Fruit fly (Drosophila melanogaster) whole organism, embryonic: Measurements from ENCODE around the gene CG6689.

Experiments used
- Aef1 ChIP-seq: fragments of 200-800 bp; sonication (Bioruptor generic); IDR thresholded peaks from 3 replicates; pipeline ENCODE4 v1.3.6; 2022; ENCODE audit warnings: missing biosample characterization, missing genetic modification characterization
- Asciz ChIP-seq: fragments of 200-800 bp; sonication (Bioruptor generic); optimal IDR thresholded peaks from 2 replicates; lab custom pipeline; 2017; ENCODE audit warnings: missing biosample characterization, mild to moderate bottlenecking, missing genetic modification characterization, missing genetic modification reagents
- B-H1 ChIP-seq: fragments of 200-800 bp; sonication (Bioruptor generic); IDR thresholded peaks from 3 replicates; pipeline ENCODE4 v1.3.6; 2022; ENCODE audit warnings: missing biosample characterization, missing genetic modification characterization
- B-H2 ChIP-seq: fragments of 200-800 bp; sonication (Bioruptor generic); optimal IDR thresholded peaks from 2 replicates; lab custom pipeline; 2018; ENCODE audit warnings: missing biosample characterization, mild to moderate bottlenecking, missing genetic modification characterization
- Blimp-1 ChIP-seq: fragments of 200-800 bp; sonication (Bioruptor generic); optimal IDR thresholded peaks from 3 replicates; lab custom pipeline; 2018; ENCODE audit warnings: missing biosample characterization, missing genetic modification characterization, mild to moderate bottlenecking, moderate library complexity, missing genetic modification reagents
- CG10147 ChIP-seq: fragments of 200-800 bp; sonication (Bioruptor generic); optimal IDR thresholded peaks from 2 replicates; lab custom pipeline; 2019; ENCODE audit warnings: missing biosample characterization, mild to moderate bottlenecking, missing genetic modification characterization, moderate library complexity
- CG11456 ChIP-seq: fragments of 200-800 bp; sonication (Bioruptor generic); IDR thresholded peaks from 3 replicates; pipeline ENCODE4 v1.3.6; 2022; ENCODE audit warnings: missing biosample characterization, missing genetic modification characterization
- CG12236 ChIP-seq: fragments of 200-800 bp; sonication (Bioruptor generic); optimal IDR thresholded peaks from 2 replicates; lab custom pipeline; 2016; ENCODE audit warnings: missing biosample characterization, missing genetic modification characterization
- CG15696 ChIP-seq: fragments of 200-800 bp; sonication (Bioruptor generic); optimal IDR thresholded peaks from 2 replicates; lab custom pipeline; 2019; ENCODE audit warnings: missing biosample characterization, mild to moderate bottlenecking, missing genetic modification characterization, moderate library complexity
- CG1647 ChIP-seq: fragments of 200-800 bp; sonication (Bioruptor generic); optimal IDR thresholded peaks from 3 replicates; lab custom pipeline; 2016; ENCODE audit warnings: missing biosample characterization, missing genetic modification characterization
- CG17328 ChIP-seq: fragments of 200-800 bp; sonication (Bioruptor generic); IDR thresholded peaks from 2 replicates; pipeline ENCODE4 v1.3.6; 2022; ENCODE audit warnings: missing biosample characterization, missing genetic modification characterization
- CG17359 ChIP-seq: fragments of 200-800 bp; sonication (Bioruptor generic); optimal IDR thresholded peaks from 3 replicates; lab custom pipeline; 2018; ENCODE audit warnings: missing biosample characterization, mild to moderate bottlenecking, missing genetic modification characterization, moderate library complexity
- CG2120 ChIP-seq: fragments of 200-800 bp; sonication (Bioruptor generic); optimal IDR thresholded peaks from 3 replicates; lab custom pipeline; 2016; ENCODE audit warnings: missing biosample characterization, missing genetic modification characterization
- CG2129 ChIP-seq: fragments of 200-800 bp; sonication (Bioruptor generic); IDR thresholded peaks from 2 replicates; pipeline ENCODE4 v1.3.6; 2022; ENCODE audit warnings: missing biosample characterization, missing genetic modification characterization; ENCODE audit not compliant: partially characterized antibody
- CG2199 ChIP-seq: fragments of 200-800 bp; sonication (Bioruptor generic); IDR thresholded peaks from 3 replicates; pipeline ENCODE4 v1.3.6; 2022; ENCODE audit warnings: missing biosample characterization, missing genetic modification characterization
- CG30431 ChIP-seq: fragments of 200-800 bp; sonication (Bioruptor generic); optimal IDR thresholded peaks from 2 replicates; lab custom pipeline; 2017; ENCODE audit warnings: missing biosample characterization, missing genetic modification characterization
- CG31365 ChIP-seq: fragments of 200-800 bp; sonication (Bioruptor generic); optimal IDR thresholded peaks from 2 replicates; lab custom pipeline; 2018; ENCODE audit warnings: missing biosample characterization, mild to moderate bottlenecking, missing genetic modification characterization
- CG32772 ChIP-seq: fragments of 200-800 bp; sonication (Bioruptor generic); IDR thresholded peaks from 2 replicates; pipeline ENCODE4 v1.3.6; 2022; ENCODE audit warnings: missing biosample characterization, missing genetic modification characterization
- CG34376 ChIP-seq: fragments of 200-800 bp; sonication (Bioruptor generic); optimal IDR thresholded peaks from 2 replicates; lab custom pipeline; 2018; ENCODE audit warnings: missing biosample characterization, mild to moderate bottlenecking, missing genetic modification characterization
- CG3838 ChIP-seq: fragments of 200-800 bp; sonication (Bioruptor generic); optimal IDR thresholded peaks from 3 replicates; lab custom pipeline; 2016; ENCODE audit warnings: missing biosample characterization, missing genetic modification characterization
- CG4854 ChIP-seq: fragments of 200-800 bp; sonication (Bioruptor generic); optimal IDR thresholded peaks from 2 replicates; lab custom pipeline; 2016; ENCODE audit warnings: missing biosample characterization, missing genetic modification characterization, inconsistent platforms
- CG8089 ChIP-seq: fragments of 200-800 bp; sonication (Bioruptor generic); optimal IDR thresholded peaks from 3 replicates; lab custom pipeline; 2016; ENCODE audit warnings: missing biosample characterization, missing genetic modification characterization
- CG8388 ChIP-seq: fragments of 200-800 bp; sonication (Bioruptor generic); optimal IDR thresholded peaks from 2 replicates; lab custom pipeline; 2019; ENCODE audit warnings: missing biosample characterization, mild to moderate bottlenecking, missing genetic modification characterization, moderate library complexity
- Dip3 ChIP-seq: fragments of 200-800 bp; sonication (Bioruptor generic); optimal IDR thresholded peaks from 3 replicates; lab custom pipeline; 2016; ENCODE audit warnings: missing biosample characterization, missing genetic modification characterization
- Drgx ChIP-seq: fragments of 200-800 bp; sonication (Bioruptor generic); IDR thresholded peaks from 2 replicates; pipeline ENCODE4 v1.3.6; 2022; ENCODE audit warnings: missing biosample characterization, missing genetic modification characterization
- H15 ChIP-seq: fragments of 200-800 bp; sonication (Bioruptor generic); IDR thresholded peaks from 3 replicates; pipeline ENCODE4 v1.3.6; 2022; ENCODE audit warnings: missing biosample characterization, missing genetic modification characterization
- Hmr ChIP-seq: fragments of 200-800 bp; sonication (Bioruptor generic); optimal IDR thresholded peaks from 3 replicates; lab custom pipeline; 2017; ENCODE audit warnings: mild to moderate bottlenecking, missing biosample characterization, missing genetic modification reagents, missing genetic modification characterization
- Hmx ChIP-seq: fragments of 200-800 bp; sonication (Bioruptor generic); optimal IDR thresholded peaks from 2 replicates; lab custom pipeline; 2016; ENCODE audit warnings: missing biosample characterization, missing genetic modification characterization
- Max ChIP-seq: fragments of 200-800 bp; sonication (Bioruptor generic); optimal IDR thresholded peaks from 2 replicates; lab custom pipeline; 2016; ENCODE audit warnings: missing biosample characterization, mild to moderate bottlenecking, missing genetic modification characterization
- Neu2 ChIP-seq: fragments of 200-800 bp; sonication (Bioruptor generic); optimal IDR thresholded peaks from 3 replicates; lab custom pipeline; 2016; ENCODE audit warnings: missing biosample characterization, missing genetic modification characterization, borderline replicate concordance
- Nf-YA ChIP-seq: fragments of 200-800 bp; sonication (Bioruptor generic); IDR thresholded peaks from 2 replicates; pipeline ENCODE4 v1.3.6; 2022; ENCODE audit warnings: missing biosample characterization, missing genetic modification characterization
- bowl ChIP-seq: fragments of 200-800 bp; sonication (Bioruptor generic); IDR thresholded peaks from 2 replicates; pipeline ENCODE4 v1.3.6; 2022; ENCODE audit warnings: missing biosample characterization, missing genetic modification characterization
- cato ChIP-seq: fragments of 200-800 bp; sonication (Bioruptor generic); optimal IDR thresholded peaks from 2 replicates; lab custom pipeline; 2016; ENCODE audit warnings: missing biosample characterization, missing genetic modification characterization, borderline replicate concordance
- chn ChIP-seq: fragments of 200-800 bp; sonication (Bioruptor generic); optimal IDR thresholded peaks from 2 replicates; lab custom pipeline; 2016; ENCODE audit warnings: missing biosample characterization, missing genetic modification characterization
- crc ChIP-seq: fragments of 200-800 bp; sonication (Bioruptor generic); optimal IDR thresholded peaks from 2 replicates; lab custom pipeline; 2016; ENCODE audit warnings: missing biosample characterization, missing genetic modification characterization
- dmrt11E ChIP-seq: fragments of 200-800 bp; sonication (Bioruptor generic); optimal IDR thresholded peaks from 3 replicates; lab custom pipeline; 2018; ENCODE audit warnings: missing biosample characterization, mild to moderate bottlenecking, missing genetic modification characterization, moderate library complexity
- en ChIP-seq: fragments of 200-800 bp; sonication (Bioruptor generic); optimal IDR thresholded peaks from 2 replicates; lab custom pipeline; 2016; ENCODE audit warnings: missing biosample characterization, missing genetic modification characterization
- gsb-n ChIP-seq: fragments of 200-800 bp; sonication (Bioruptor generic); optimal IDR thresholded peaks from 3 replicates; lab custom pipeline; 2018; ENCODE audit warnings: missing biosample characterization, mild to moderate bottlenecking, missing genetic modification characterization
- inv ChIP-seq: fragments of 200-800 bp; sonication (Bioruptor generic); IDR thresholded peaks from 2 replicates; pipeline ENCODE4 v1.3.6; 2022; ENCODE audit warnings: missing biosample characterization, missing genetic modification characterization; ENCODE audit not compliant: partially characterized antibody
- jigr1 ChIP-seq: fragments of 200-800 bp; sonication (Bioruptor generic); IDR thresholded peaks from 3 replicates; pipeline ENCODE4 v1.3.6; 2022; ENCODE audit warnings: missing biosample characterization, missing genetic modification characterization
- lov ChIP-seq, 2 experiments: fragments of 200-800 bp in 1 of 2; fragments of >200 bp in 1 of 2; sonication (Bioruptor generic) in 1 of 2; IDR thresholded peaks in 1 of 2; optimal IDR thresholded peaks in 1 of 2; 2 replicates in 1 of 2; 3 replicates in 1 of 2; pipeline versions ENCODE4 v1.3.6 to Lab custom; 2017 to 2022; ENCODE audit warnings: missing biosample characterization in 1 of 2, missing genetic modification characterization in 1 of 2
- pros ChIP-seq: fragments of 200-800 bp; sonication (Bioruptor generic); optimal IDR thresholded peaks from 3 replicates; lab custom pipeline; 2019; ENCODE audit warnings: missing biosample characterization, mild to moderate bottlenecking, missing genetic modification characterization, moderate library complexity
- pzg ChIP-seq: fragments of 200-800 bp; sonication (Bioruptor generic); optimal IDR thresholded peaks from 3 replicates; lab custom pipeline; 2018; ENCODE audit warnings: missing biosample characterization, mild to moderate bottlenecking, missing genetic modification characterization, moderate library complexity
- ranshi ChIP-seq: fragments of 200-800 bp; sonication (Bioruptor generic); IDR thresholded peaks from 2 replicates; pipeline ENCODE4 v1.3.6; 2022; ENCODE audit warnings: missing biosample characterization, missing genetic modification characterization
- run ChIP-seq: fragments of 200-800 bp; sonication (Bioruptor generic); optimal IDR thresholded peaks from 3 replicates; lab custom pipeline; 2018; ENCODE audit warnings: missing biosample characterization, mild to moderate bottlenecking, missing genetic modification characterization
- tio ChIP-seq: fragments of 200-800 bp; sonication (Bioruptor generic); optimal IDR thresholded peaks from 2 replicates; lab custom pipeline; 2017; ENCODE audit warnings: missing biosample characterization, missing genetic modification characterization, inconsistent platforms
- twi ChIP-seq: fragments of 200-800 bp; optimal IDR thresholded peaks from 2 replicates; lab custom pipeline; 2019; ENCODE audit warnings: missing biosample characterization, mild to moderate bottlenecking, missing genetic modification characterization, moderate library complexity
- vfl ChIP-seq: fragments of 200-800 bp; sonication (Bioruptor generic); optimal IDR thresholded peaks from 2 replicates; lab custom pipeline; 2016; ENCODE audit warnings: missing biosample characterization, missing genetic modification characterization
- vvl ChIP-seq: fragments of 200-800 bp; sonication (Bioruptor generic); IDR thresholded peaks from 2 replicates; pipeline ENCODE4 v1.3.6; 2022; ENCODE audit warnings: missing biosample characterization, missing genetic modification characterization
- zf30C ChIP-seq: fragments of 200-800 bp; sonication (Bioruptor generic); optimal IDR thresholded peaks from 3 replicates; lab custom pipeline; 2018; ENCODE audit warnings: missing biosample characterization, mild to moderate bottlenecking, missing genetic modification characterization

Gene CG6689

DNA sequence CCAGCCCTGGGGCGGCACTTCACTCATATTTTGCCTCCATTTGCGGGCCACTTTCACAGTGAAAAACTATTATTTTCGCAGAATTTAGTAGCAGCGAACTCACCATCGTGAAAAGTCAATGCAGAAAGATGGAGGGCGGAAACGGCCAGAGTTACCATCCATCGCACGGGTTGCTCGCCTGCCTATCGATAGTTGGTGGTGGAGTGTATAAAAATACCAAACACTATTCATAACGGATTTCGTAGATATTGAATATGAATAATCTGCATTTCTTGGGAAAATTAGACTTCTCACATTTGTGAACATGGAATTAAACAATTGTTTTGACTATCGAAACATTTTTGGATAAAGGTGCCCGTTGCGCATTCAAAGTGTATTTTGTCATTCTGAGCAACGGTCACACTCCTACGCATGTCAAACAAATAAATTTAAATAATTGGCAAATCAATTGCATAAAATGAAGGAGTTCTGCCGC, 3.7 kb downstream of the CG6689 start, which contains the start of the genes RpS25 and CG4820 (continued):
- TF ChIP-seq CG17359 (tag; lab: Kevin White, UChicago) (peak; percentile 86), pros (peak; percentile 2), Hmr (GFP tag; lab: Kevin White, UChicago) (peak; percentile 97), inv (peak; percentile 78), run (tag; lab: Kevin White, UChicago) (peak; percentile 84), tio (GFP tag; lab: Kevin White, UChicago) (no peak), crc (GFP tag; lab: Kevin White, UChicago) (peak; percentile 88), H15 (GFP tag; lab: Robert Waterston, UW) (peak; percentile 81; the same call in 2 of the 3 replicates), ranshi (GFP tag; lab: Robert Waterston, UW) (peak; percentile 78), bowl (peak; percentile 71), B-H2 (GFP tag; lab: Kevin White, UChicago) (peak; percentile 94), Hmx (GFP tag; lab: Kevin White, UChicago) (peak; percentile 25), B-H1 (GFP tag; lab: Robert Waterston, UW) (peak; percentile 69; the same call in 2 of the 3 replicates), CG1647 (GFP tag; lab: Kevin White, UChicago) (peak; percentile 82), CG31365 (peak; percentile 86), Max (GFP tag; lab: Kevin White, UChicago) (peak; percentile 94), CG30431 (GFP tag; lab: Kevin White, UChicago) (peak; percentile 83), CG34376 (GFP tag; lab: Kevin White, UChicago) (peak; percentile 99), Neu2 (GFP tag; lab: Kevin White, UChicago) (peak; percentile 85), CG2129 (GFP tag; lab: Robert Waterston, UW) (peak; percentile 77), CG15696 (peak; percentile 66), jigr1 (GFP tag; lab: Robert Waterston, UW) (no peak), Nf-YA (GFP tag; lab: Robert Waterston, UW) (peak; percentile 79), dmrt11E (peak; percentile 85), CG32772 (GFP tag; lab: Robert Waterston, UW) (peak; percentile 79), CG2199 (GFP tag; lab: Robert Waterston, UW) (0 out of 3 replicates have a peak, but pooled peaks have one; percentile 10), Aef1 (GFP tag; lab: Robert Waterston, UW) (peak; percentile 59; the same call in 2 of the 3 replicates), CG12236 (GFP tag; lab: Kevin White, UChicago) (peak; percentile 89), CG3838 (GFP tag; lab: Kevin White, UChicago) (peak; percentile 75), Asciz (peak; percentile 89), CG11456 (peak; percentile 91), Drgx (GFP tag; lab: Robert Waterston, UW) (peak; percentile 60), CG2120 (GFP tag; lab: Kevin White, UChicago) (peak; percentile 78), chn (GFP tag; lab: Kevin White, UChicago) (peak; percentile 72), zf30C (GFP tag; lab: Kevin White, UChicago) (peak; percentile 61), Blimp-1 (GFP tag; lab: Kevin White, UChicago) (peak; percentile 73), pzg (GFP tag; lab: Kevin White, UChicago) (peak; percentile 98), CG4854 (GFP tag; lab: Kevin White, UChicago) (peak; percentile 83), CG10147 (GFP tag; lab: Kevin White, UChicago) (peak; percentile 89), CG8388 (peak; percentile 82), vfl (GFP tag; lab: Kevin White, UChicago) (peak; percentile 80), CG17328 (GFP tag; lab: Robert Waterston, UW) (peak; percentile 87), en (GFP tag; lab: Kevin White, UChicago) (peak; percentile 88), twi (peak; percentile 84), gsb-n (peak; percentile 87), cato (GFP tag; lab: Kevin White, UChicago) (peak; percentile 82), Dip3 (peak; percentile 81), lov (optimal IDR thresholded peaks at IDR 0.05; lab: Kevin White, UChicago) (no peak), lov (GFP tag; IDR thresholded peaks at IDR 0.05; lab: Robert Waterston, UW) (peak; percentile 89), CG8089 (GFP tag; lab: Kevin White, UChicago) (peak; percentile 93), vvl (GFP tag; lab: Robert Waterston, UW) (peak; percentile 91)
